Worm (Caenorhabditis elegans) whole organism, midembryonic: ENCODE data around the gene nlg-1.

Source experiments
- T22C8.4 ChIP-seq: fragments of 200-800 bp; sonication (Bioruptor generic); IDR thresholded peaks from 2 replicates; pipeline ENCODE4 v1.3.6; 2022; ENCODE audit warnings: missing genetic modification characterization, missing compliant biosample characterization
- cog-1 ChIP-seq: sonication (generic microtip); optimal IDR thresholded peaks from 2 replicates; lab custom pipeline; 2016; ENCODE audit warnings: missing genetic modification characterization, missing compliant biosample characterization
- flt-1 ChIP-seq: fragments of 200-800 bp; sonication (Bioruptor generic); IDR thresholded peaks from 2 replicates; pipeline ENCODE4 v1.3.6; 2022; ENCODE audit warnings: missing genetic modification characterization, missing compliant biosample characterization
- ref-1 ChIP-seq: fragments of 200-800 bp; sonication (Bioruptor generic); conservative IDR thresholded peaks from 2 replicates; pipeline ENCODE4 v1.3.6; 2022; ENCODE audit warnings: missing genetic modification reagents, missing genetic modification characterization, missing compliant biosample characterization
- tab-1 ChIP-seq: fragments of 200-800 bp; sonication (Bioruptor generic); IDR thresholded peaks from 2 replicates; pipeline ENCODE4 v1.3.6; 2022; ENCODE audit warnings: missing genetic modification characterization, missing compliant biosample characterization
- ztf-23 ChIP-seq: fragments of 200-800 bp; sonication (Bioruptor generic); IDR thresholded peaks from 2 replicates; pipeline ENCODE4 v1.3.6; 2022; ENCODE audit warnings: missing genetic modification reagents, missing genetic modification characterization, missing compliant biosample characterization
- ztf-29 ChIP-seq: fragments of 200-800 bp; sonication (Bioruptor generic); IDR thresholded peaks from 2 replicates; pipeline ENCODE4 v1.3.6; 2022; ENCODE audit warnings: missing genetic modification reagents, missing genetic modification characterization, missing compliant biosample characterization

DNA sequence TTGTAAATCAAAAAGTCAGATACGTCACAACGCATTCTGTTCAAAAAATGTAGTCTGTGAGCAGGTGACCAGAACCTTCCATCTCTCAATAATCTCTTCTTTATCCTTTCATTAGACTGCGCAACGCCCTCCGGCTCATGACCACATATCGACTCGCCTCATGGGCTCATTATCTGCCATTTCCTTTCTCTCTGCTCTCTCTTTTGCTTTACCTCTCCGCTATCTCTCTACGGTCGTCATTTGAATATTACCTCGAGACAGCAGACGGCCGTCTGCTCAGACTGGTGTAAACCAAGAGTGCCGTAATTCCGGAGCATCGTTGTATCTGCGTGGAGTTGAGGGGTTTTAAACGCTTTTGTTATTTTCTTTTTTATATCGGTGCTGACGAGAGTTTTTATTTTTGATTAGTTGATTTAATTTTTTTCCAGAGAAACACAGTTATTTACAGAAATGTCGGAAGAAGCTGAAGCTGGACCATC is 32.9 kb downstream of the nlg-1 start, which contains the start of gene bra-1:
- no peak for TF ChIP-seq ref-1
- no peak for TF ChIP-seq tab-1 (GFP tag; lab: Robert Waterston, UW)
- TF ChIP-seq flt-1 (GFP tag; lab: Robert Waterston, UW): peak; percentile 63
- TF ChIP-seq cog-1 (tag; lab: Kevin White, UChicago): peak; percentile 19
- peak; percentile 53; the same call in 1 of the 2 replicates for TF ChIP-seq ztf-23
- TF ChIP-seq T22C8.4: no peak
- no peak for TF ChIP-seq ztf-29 (GFP tag; lab: Robert Waterston, UW)
